Worm (Caenorhabditis elegans) whole organism, L3 larva: ENCODE data around the gene lips-5.

ENCODE experiments used
- aly-2 ChIP-seq: fragments of 150-350 bp; optimal IDR thresholded peaks from 2 replicates; lab custom pipeline; 2014; ENCODE audit warnings: missing biosample characterization, missing genetic modification characterization
- ama-1 ChIP-seq: fragments of 150-350 bp; optimal IDR thresholded peaks from 2 replicates; lab custom pipeline; 2018
- ceh-16 ChIP-seq: sonication (generic microtip); optimal IDR thresholded peaks from 2 replicates; lab custom pipeline; 2017; ENCODE audit warnings: missing biosample characterization, missing genetic modification characterization
- ceh-82 ChIP-seq: fragments of 150-350 bp; optimal IDR thresholded peaks from 2 replicates; lab custom pipeline; 2014; ENCODE audit warnings: missing biosample characterization, missing genetic modification characterization
- daf-12 ChIP-seq: fragments of 150-350 bp; optimal IDR thresholded peaks from 2 replicates; lab custom pipeline; 2014; ENCODE audit warnings: missing biosample characterization, missing genetic modification reagents, missing genetic modification characterization
- egl-27 ChIP-seq: sonication (generic microtip); optimal IDR thresholded peaks from 4 replicates; lab custom pipeline; 2017; ENCODE audit warnings: missing biosample characterization, missing genetic modification reagents, missing genetic modification characterization
- egl-5 ChIP-seq: fragments of 150-350 bp; optimal IDR thresholded peaks from 2 replicates; lab custom pipeline; 2017; ENCODE audit warnings: missing biosample characterization, missing genetic modification reagents, missing genetic modification characterization, inconsistent platforms
- elt-1 ChIP-seq: fragments of 150-350 bp; optimal IDR thresholded peaks from 2 replicates; lab custom pipeline; 2014; ENCODE audit warnings: missing biosample characterization, missing genetic modification characterization
- elt-2 ChIP-seq: sonication (generic microtip); optimal IDR thresholded peaks from 2 replicates; lab custom pipeline; 2016; ENCODE audit warnings: missing genetic modification reagents, mild to moderate bottlenecking, missing genetic modification characterization, missing compliant biosample characterization
- elt-3 ChIP-seq, 3 experiments: fragments of 150-350 bp in 1 of 3; sonication (generic microtip) in 2 of 3; optimal IDR thresholded peaks; 2 replicates in 2 of 3; 4 replicates in 1 of 3; lab custom pipeline; 2014 to 2017; ENCODE audit warnings: missing biosample characterization in 3 of 3, missing genetic modification characterization in 3 of 3
- fkh-10 ChIP-seq: sonication (generic microtip); optimal IDR thresholded peaks from 2 replicates; lab custom pipeline; 2017; ENCODE audit warnings: missing biosample characterization, missing genetic modification reagents, missing genetic modification characterization
- fkh-2 ChIP-seq: fragments of 150-350 bp; optimal IDR thresholded peaks from 2 replicates; lab custom pipeline; 2014; ENCODE audit warnings: missing biosample characterization, missing genetic modification reagents, missing genetic modification characterization
- hmg-11 ChIP-seq: sonication (generic microtip); optimal IDR thresholded peaks from 2 replicates; lab custom pipeline; 2016; ENCODE audit warnings: missing genetic modification characterization, missing compliant biosample characterization
- jun-1 ChIP-seq: fragments of 150-350 bp; optimal IDR thresholded peaks from 2 replicates; lab custom pipeline; 2014; ENCODE audit warnings: missing biosample characterization, missing genetic modification reagents, missing genetic modification characterization
- lin-15B ChIP-seq: fragments of 150-350 bp; optimal IDR thresholded peaks from 2 replicates; lab custom pipeline; 2014; ENCODE audit warnings: missing biosample characterization, missing genetic modification characterization
- nfya-1 ChIP-seq: sonication (generic microtip); optimal IDR thresholded peaks from 2 replicates; lab custom pipeline; 2017; ENCODE audit warnings: missing genetic modification characterization, mild to moderate bottlenecking, missing compliant biosample characterization, antibody characterized with exemption, moderate library complexity; ENCODE audit not compliant: insufficient read depth
- nhr-11 ChIP-seq: fragments of 150-350 bp; optimal IDR thresholded peaks from 2 replicates; lab custom pipeline; 2014; ENCODE audit warnings: missing biosample characterization, missing genetic modification characterization
- nhr-12 ChIP-seq: fragments of 150-350 bp; optimal IDR thresholded peaks from 2 replicates; lab custom pipeline; 2014; ENCODE audit warnings: missing biosample characterization, missing genetic modification characterization
- nhr-237 ChIP-seq: fragments of 150-350 bp; optimal IDR thresholded peaks from 2 replicates; lab custom pipeline; 2014; ENCODE audit warnings: missing biosample characterization, missing genetic modification characterization
- nhr-25 ChIP-seq: sonication (generic microtip); optimal IDR thresholded peaks from 2 replicates; lab custom pipeline; 2017; ENCODE audit warnings: missing biosample characterization, missing genetic modification characterization
- nhr-28 ChIP-seq: fragments of 150-350 bp; optimal IDR thresholded peaks from 2 replicates; lab custom pipeline; 2014; ENCODE audit warnings: missing biosample characterization, missing genetic modification characterization
- nhr-43 ChIP-seq: sonication (generic microtip); optimal IDR thresholded peaks from 2 replicates; lab custom pipeline; 2016; ENCODE audit warnings: mild to moderate bottlenecking, missing genetic modification characterization, missing compliant biosample characterization; ENCODE audit not compliant: poor library complexity, severe bottlenecking
- nhr-67 ChIP-seq: fragments of 150-350 bp; optimal IDR thresholded peaks from 2 replicates; lab custom pipeline; 2014; ENCODE audit warnings: missing biosample characterization, missing genetic modification characterization
- nhr-76 ChIP-seq: fragments of 150-350 bp; sonication (generic microtip); optimal IDR thresholded peaks from 5 replicates; lab custom pipeline; 2014; ENCODE audit warnings: missing biosample characterization, missing genetic modification characterization
- nhr-77 ChIP-seq: fragments of 150-350 bp; optimal IDR thresholded peaks from 2 replicates; lab custom pipeline; 2014; ENCODE audit warnings: missing biosample characterization, missing genetic modification characterization
- pha-4 ChIP-seq: fragments of 150-350 bp; optimal IDR thresholded peaks from 2 replicates; lab custom pipeline; 2014; ENCODE audit warnings: missing biosample characterization, missing genetic modification reagents, missing genetic modification characterization
- pqm-1 ChIP-seq: fragments of 150-350 bp; optimal IDR thresholded peaks from 2 replicates; lab custom pipeline; 2017; ENCODE audit warnings: missing biosample characterization, missing genetic modification characterization, inconsistent platforms
- skn-1 ChIP-seq: fragments of 150-350 bp; optimal IDR thresholded peaks from 2 replicates; lab custom pipeline; 2014; ENCODE audit warnings: missing biosample characterization, missing genetic modification characterization
- snpc-4 ChIP-seq: fragments of 150-350 bp; optimal IDR thresholded peaks from 2 replicates; lab custom pipeline; 2014; ENCODE audit warnings: missing biosample characterization, missing genetic modification characterization
- tbx-2 ChIP-seq: sonication (generic microtip); optimal IDR thresholded peaks from 2 replicates; lab custom pipeline; 2016; ENCODE audit warnings: mild to moderate bottlenecking, missing genetic modification characterization, missing compliant biosample characterization
- unc-39 ChIP-seq: sonication (generic microtip); optimal IDR thresholded peaks from 4 replicates; lab custom pipeline; 2017; ENCODE audit warnings: missing biosample characterization, missing genetic modification characterization
- unc-62 ChIP-seq: fragments of 150-350 bp; sonication (generic microtip); optimal IDR thresholded peaks from 4 replicates; lab custom pipeline; 2014; ENCODE audit warnings: missing biosample characterization, missing genetic modification reagents, missing genetic modification characterization

The lips-5 gene

ce11 chrIV:11755003-11755402 lies 18.5 kb downstream of the lips-5 start, which contains the start of gene T12A7.10:
Gene T12A7.10 (minus strand): TSS chrIV:11755103.
- TF ChIP-seq nhr-12 (no peak), snpc-4 (tag; lab: Kevin White, UChicago) (no peak), lin-15B (tag; lab: Kevin White, UChicago) (no peak), hmg-11 (tag; lab: Kevin White, UChicago) (no peak), nfya-1 (no peak), nhr-28 (tag; lab: Kevin White, UChicago) (no peak), jun-1 (tag; lab: Kevin White, UChicago) (no peak), pqm-1 (tag; lab: Kevin White, UChicago) (no peak)

ce11 chrIV:11754328-11754727 lies 19.2 kb downstream of the lips-5 start, which contains the start of gene scl-18:
Gene scl-18 (minus strand): TSS chrIV:11754428.
- TF ChIP-seq nhr-28 (tag; lab: Kevin White, UChicago) (no peak), lin-15B (tag; lab: Kevin White, UChicago) (no peak), ceh-16 (tag; lab: Kevin White, UChicago) (no peak), pha-4 (tag; lab: Kevin White, UChicago) (no peak), elt-2 (tag; lab: Kevin White, UChicago) (no peak), nhr-237 (tag; lab: Kevin White, UChicago) (no peak), fkh-2 (tag; lab: Kevin White, UChicago) (no peak), nhr-11 (tag; lab: Kevin White, UChicago) (no peak), fkh-10 (no peak), nhr-25 (tag; lab: Kevin White, UChicago) (no peak), daf-12 (tag; lab: Kevin White, UChicago) (no peak), aly-2 (no peak), nhr-67 (no peak), elt-1 (tag; lab: Kevin White, UChicago) (no peak)

- TF ChIP-seq lin-15B (tag; lab: Kevin White, UChicago) (no peak), nhr-43 (tag; lab: Kevin White, UChicago) (no peak), egl-27 (tag; lab: Kevin White, UChicago) (no peak), elt-1 (tag; lab: Kevin White, UChicago) (no peak), nhr-77 (tag; lab: Kevin White, UChicago) (no peak), ama-1 (no peak), tbx-2 (tag; lab: Kevin White, UChicago) (no peak), skn-1 (tag; lab: Kevin White, UChicago) (no peak), elt-3 (tag; optimal IDR thresholded peaks at IDR 0.05; lab: Kevin White, UChicago) (no peak), nhr-25 (tag; lab: Kevin White, UChicago) (no peak), unc-62 (GFP tag; lab: Kevin White, UChicago) (no peak), ceh-82 (no peak), ceh-16 (tag; lab: Kevin White, UChicago) (no peak), nhr-237 (tag; lab: Kevin White, UChicago) (no peak), nhr-76 (no peak), unc-39 (no peak)
- TF ChIP-seq, all 47 proteins: peak for 0
Observed at ce11 chrIV:11748852-11749251, 24.7 kb downstream of the lips-5 start, which contains the start of gene T12A7.6. Gene T12A7.6 (plus strand): TSS chrIV:11749220.

ce11 chrIV:11745340-11745739 lies 28.2 kb downstream of the lips-5 start, which contains the start of gene gem-4:
Gene gem-4 (plus strand): TSS chrIV:11745640.
- TF ChIP-seq aly-2 (no peak), nhr-77 (tag; lab: Kevin White, UChicago) (no peak), egl-5 (no peak), fkh-2 (tag; lab: Kevin White, UChicago) (no peak), daf-12 (tag; lab: Kevin White, UChicago) (no peak), elt-2 (tag; lab: Kevin White, UChicago) (peak; percentile 9), pha-4 (tag; lab: Kevin White, UChicago) (peak; percentile 28), nhr-237 (tag; lab: Kevin White, UChicago) (no peak)

- no peak for TF ChIP-seq nhr-28 (tag; lab: Kevin White, UChicago)
- peak; percentile 32 for TF ChIP-seq nfya-1
- no peak for TF ChIP-seq ama-1
- peak; percentile 7 for TF ChIP-seq fkh-2 (tag; lab: Kevin White, UChicago)
- peak; percentile 22 for TF ChIP-seq snpc-4 (tag; lab: Kevin White, UChicago)
Observed at ce11 chrIV:11744287-11744686, 29.3 kb downstream of the lips-5 start.
